Worm (Caenorhabditis elegans) whole organism, L3 larva: Measurements from ENCODE around the gene dmsr-5.

Experiments
- jun-1 ChIP-seq: fragments of 150-350 bp; optimal IDR thresholded peaks from 2 replicates; lab custom pipeline; 2014; ENCODE audit warnings: missing biosample characterization, missing genetic modification reagents, missing genetic modification characterization
- lin-15B ChIP-seq: fragments of 150-350 bp; optimal IDR thresholded peaks from 2 replicates; lab custom pipeline; 2014; ENCODE audit warnings: missing biosample characterization, missing genetic modification characterization
- pha-4 ChIP-seq: fragments of 150-350 bp; optimal IDR thresholded peaks from 2 replicates; lab custom pipeline; 2014; ENCODE audit warnings: missing biosample characterization, missing genetic modification reagents, missing genetic modification characterization

DNA sequence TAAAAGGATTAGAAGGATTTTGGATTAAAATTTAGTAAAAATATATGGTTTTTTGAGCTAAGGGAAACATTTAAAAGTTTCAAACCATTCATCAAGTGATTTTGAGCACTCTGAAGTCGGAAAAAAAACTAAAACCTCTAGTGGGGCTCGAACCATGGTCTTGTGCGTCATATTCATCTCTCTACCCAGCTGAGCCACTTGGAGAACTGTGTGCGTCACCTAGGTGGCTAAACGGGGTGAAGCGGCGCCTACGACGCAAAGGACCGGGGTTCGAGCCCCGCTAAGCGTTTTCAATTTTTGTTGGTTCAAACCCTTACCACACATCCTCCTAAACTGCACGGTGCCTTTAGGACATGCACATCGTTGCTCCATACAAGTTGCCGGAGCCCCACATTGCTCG is 34.7 kb downstream of the dmsr-5 start:
- TF ChIP-seq jun-1 (tag; lab: Kevin White, UChicago) (no peak), pha-4 (tag; lab: Kevin White, UChicago) (no peak), lin-15B (no peak)
